Fruit fly (Drosophila melanogaster) whole organism, embryonic: ENCODE measurements around the gene CG34307.

ENCODE experiments used
- Aef1 ChIP-seq: fragments of 200-800 bp; sonication (Bioruptor generic); IDR thresholded peaks from 3 replicates; pipeline ENCODE4 v1.3.6; 2022; ENCODE audit warnings: missing biosample characterization, missing genetic modification characterization
- Awh ChIP-seq: fragments of 200-800 bp; sonication (Bioruptor generic); IDR thresholded peaks from 2 replicates; pipeline ENCODE4, ENCODE4 v1.3.6; 2022; ENCODE audit warnings: missing biosample characterization, missing genetic modification characterization
- C15 ChIP-seq: fragments of 200-800 bp; sonication (Bioruptor generic); IDR thresholded peaks from 3 replicates; pipeline ENCODE4 v1.3.6; 2022; ENCODE audit warnings: missing biosample characterization, missing genetic modification characterization
- CG1024 ChIP-seq: fragments of 200-800 bp; sonication (Bioruptor generic); IDR thresholded peaks from 2 replicates; pipeline ENCODE4 v1.3.6; 2022; ENCODE audit warnings: missing biosample characterization, missing genetic modification characterization
- CG10267 ChIP-seq: fragments of 200-800 bp; sonication (Bioruptor generic); optimal IDR thresholded peaks from 2 replicates; lab custom pipeline; 2018; ENCODE audit warnings: missing biosample characterization, mild to moderate bottlenecking, missing genetic modification characterization, moderate library complexity
- CG10366 ChIP-seq: fragments of 200-800 bp; sonication (Bioruptor generic); IDR thresholded peaks from 2 replicates; pipeline ENCODE4 v1.3.6; 2022; ENCODE audit warnings: missing biosample characterization, missing genetic modification characterization
- CG11560 ChIP-seq: fragments of 200-800 bp; sonication (Bioruptor generic); IDR thresholded peaks from 3 replicates; pipeline ENCODE4 v1.3.6; 2022; ENCODE audit warnings: missing biosample characterization, missing genetic modification characterization
- CG11695 ChIP-seq: fragments of 200-800 bp; sonication (Bioruptor generic); IDR thresholded peaks from 3 replicates; pipeline ENCODE4 v1.3.6; 2022; ENCODE audit warnings: missing biosample characterization, missing genetic modification characterization
- CG11723 ChIP-seq: fragments of 200-800 bp; sonication (Bioruptor generic); optimal IDR thresholded peaks from 2 replicates; lab custom pipeline; 2017; ENCODE audit warnings: missing biosample characterization, mild to moderate bottlenecking, missing genetic modification characterization
- CG12659 ChIP-seq: fragments of 200-800 bp; sonication (Bioruptor generic); optimal IDR thresholded peaks from 3 replicates; lab custom pipeline; 2017; ENCODE audit warnings: mild to moderate bottlenecking, missing biosample characterization, missing genetic modification reagents, missing genetic modification characterization
- CG13287 ChIP-seq: fragments of 200-800 bp; sonication (Bioruptor generic); IDR thresholded peaks from 2 replicates; pipeline ENCODE4 v1.3.6; 2022; ENCODE audit warnings: missing biosample characterization, missing genetic modification characterization; ENCODE audit not compliant: partially characterized antibody
- CG14441 ChIP-seq: fragments of 200-800 bp; sonication (Bioruptor generic); IDR thresholded peaks from 2 replicates; pipeline ENCODE4 v1.3.6; 2022; ENCODE audit warnings: missing biosample characterization, missing genetic modification characterization
- CG1602 ChIP-seq: fragments of 200-800 bp; sonication (Bioruptor generic); optimal IDR thresholded peaks from 3 replicates; lab custom pipeline; 2016; ENCODE audit warnings: missing biosample characterization, missing genetic modification characterization
- CG17612 ChIP-seq: fragments of 200-800 bp; sonication (Bioruptor generic); IDR thresholded peaks from 2 replicates; pipeline ENCODE4 v1.3.6; 2022; ENCODE audit warnings: missing biosample characterization, missing genetic modification characterization
- CG17829 ChIP-seq: fragments of 200-800 bp; optimal IDR thresholded peaks from 2 replicates; lab custom pipeline; 2019; ENCODE audit warnings: missing biosample characterization, mild to moderate bottlenecking, missing genetic modification characterization, moderate library complexity
- CG18599 ChIP-seq: fragments of 200-800 bp; sonication (Bioruptor generic); optimal IDR thresholded peaks from 3 replicates; lab custom pipeline; 2017; ENCODE audit warnings: missing biosample characterization, missing genetic modification characterization, mild to moderate bottlenecking, moderate library complexity, missing genetic modification reagents
- CG31365 ChIP-seq: fragments of 200-800 bp; sonication (Bioruptor generic); optimal IDR thresholded peaks from 2 replicates; lab custom pipeline; 2018; ENCODE audit warnings: missing biosample characterization, mild to moderate bottlenecking, missing genetic modification characterization
- CG4404 ChIP-seq: fragments of 200-800 bp; sonication (Bioruptor generic); IDR thresholded peaks from 2 replicates; pipeline ENCODE4 v1.3.6; 2022; ENCODE audit warnings: missing biosample characterization, missing genetic modification characterization
- CG7556 ChIP-seq: fragments of 200-800 bp; sonication (Bioruptor generic); optimal IDR thresholded peaks from 2 replicates; lab custom pipeline; 2017; ENCODE audit warnings: missing biosample characterization, mild to moderate bottlenecking, missing genetic modification characterization
- Camta ChIP-seq: fragments of 200-800 bp; sonication (Bioruptor generic); optimal IDR thresholded peaks from 2 replicates; lab custom pipeline; 2016; ENCODE audit warnings: missing biosample characterization, missing genetic modification characterization
- D19A ChIP-seq: fragments of 200-800 bp; optimal IDR thresholded peaks from 3 replicates; lab custom pipeline; 2019; ENCODE audit warnings: missing biosample characterization, mild to moderate bottlenecking, missing genetic modification characterization, moderate library complexity
- Dip2 ChIP-seq: fragments of 200-800 bp; sonication (Bioruptor generic); IDR thresholded peaks from 2 replicates; pipeline ENCODE4 v1.3.6; 2022; ENCODE audit warnings: missing biosample characterization, missing genetic modification characterization
- Dll ChIP-seq: fragments of 200-800 bp; sonication (Bioruptor generic); IDR thresholded peaks from 4 replicates; pipeline ENCODE4 v1.3.6; 2022; ENCODE audit warnings: missing biosample characterization, missing genetic modification characterization; ENCODE audit not compliant: partially characterized antibody
- Med ChIP-seq: fragments of 200-800 bp; sonication (Bioruptor generic); peaks from one replicate; lab custom pipeline; 2016; ENCODE audit warnings: missing biosample characterization, missing genetic modification characterization, mild to moderate bottlenecking, inconsistent platforms, moderate library complexity
- NFAT ChIP-seq: fragments of 200-800 bp; sonication (Bioruptor generic); IDR thresholded peaks from 2 replicates; pipeline ENCODE4 v1.3.6; 2022; ENCODE audit warnings: missing biosample characterization, missing genetic modification characterization
- Optix ChIP-seq: fragments of 200-800 bp; sonication (Bioruptor generic); IDR thresholded peaks from 3 replicates; pipeline ENCODE4 v1.3.6; 2022; ENCODE audit warnings: missing biosample characterization, missing genetic modification characterization
- Rx ChIP-seq: fragments of 200-800 bp; sonication (Bioruptor generic); IDR thresholded peaks from 2 replicates; pipeline ENCODE4 v1.3.6; 2022; ENCODE audit warnings: missing biosample characterization, missing genetic modification characterization
- Scr ChIP-seq: fragments of 200-800 bp; sonication (Bioruptor generic); IDR thresholded peaks from 2 replicates; pipeline ENCODE4 v1.3.6; 2022; ENCODE audit warnings: missing biosample characterization, missing genetic modification characterization; ENCODE audit not compliant: partially characterized antibody
- Vsx1 ChIP-seq: fragments of 200-800 bp; sonication (Bioruptor generic); optimal IDR thresholded peaks from 2 replicates; lab custom pipeline; 2017; ENCODE audit warnings: missing biosample characterization, mild to moderate bottlenecking, missing genetic modification characterization, missing genetic modification reagents
- Xbp1 ChIP-seq: fragments of 200-800 bp; sonication (Bioruptor generic); optimal IDR thresholded peaks from 3 replicates; lab custom pipeline; 2016; ENCODE audit warnings: missing biosample characterization, mild to moderate bottlenecking, missing genetic modification characterization
- bbx ChIP-seq: fragments of 200-800 bp; sonication (Bioruptor generic); IDR thresholded peaks from 2 replicates; pipeline ENCODE4 v1.3.6; 2022; ENCODE audit warnings: missing biosample characterization, missing genetic modification characterization; ENCODE audit not compliant: partially characterized antibody
- ci ChIP-seq: fragments of 200-800 bp; sonication (Bioruptor generic); IDR thresholded peaks from 3 replicates; pipeline ENCODE4 v1.3.6; 2022; ENCODE audit warnings: missing biosample characterization, missing genetic modification characterization
- ftz-f1 ChIP-seq: fragments of 200-800 bp; sonication (Bioruptor generic); optimal IDR thresholded peaks from 2 replicates; lab custom pipeline; 2016; ENCODE audit warnings: missing biosample characterization, missing genetic modification characterization
- gfzf ChIP-seq: fragments of 200-800 bp; sonication (Bioruptor generic); optimal IDR thresholded peaks from 2 replicates; lab custom pipeline; 2016; ENCODE audit warnings: missing biosample characterization, mild to moderate bottlenecking, missing genetic modification characterization, moderate library complexity
- hbn ChIP-seq: fragments of 200-800 bp; sonication (Bioruptor generic); IDR thresholded peaks from 2 replicates; pipeline ENCODE4 v1.3.6; 2022; ENCODE audit warnings: missing biosample characterization, missing genetic modification characterization; ENCODE audit not compliant: partially characterized antibody
- jing ChIP-seq: fragments of 200-800 bp; sonication (Bioruptor generic); optimal IDR thresholded peaks from 2 replicates; lab custom pipeline; 2018; ENCODE audit warnings: missing biosample characterization, mild to moderate bottlenecking, missing genetic modification characterization
- kni ChIP-seq: fragments of 200-800 bp; sonication (Bioruptor generic); optimal IDR thresholded peaks from 3 replicates; lab custom pipeline; 2017; ENCODE audit warnings: mild to moderate bottlenecking, missing biosample characterization, missing genetic modification reagents, missing genetic modification characterization
- knrl ChIP-seq: fragments of 200-800 bp; sonication (Bioruptor generic); IDR thresholded peaks from 3 replicates; pipeline ENCODE4 v1.3.6; 2022; ENCODE audit warnings: missing biosample characterization, missing genetic modification characterization; ENCODE audit not compliant: partially characterized antibody
- mirr ChIP-seq: fragments of 200-800 bp; sonication (Bioruptor generic); optimal IDR thresholded peaks from 3 replicates; lab custom pipeline; 2018; ENCODE audit warnings: missing biosample characterization, mild to moderate bottlenecking, missing genetic modification characterization
- oc ChIP-seq: fragments of 200-800 bp; sonication (Bioruptor generic); optimal IDR thresholded peaks from 2 replicates; lab custom pipeline; 2018; ENCODE audit warnings: missing biosample characterization, mild to moderate bottlenecking, missing genetic modification characterization, moderate library complexity
- pum ChIP-seq: fragments of 200-800 bp; sonication (Bioruptor generic); optimal IDR thresholded peaks from 2 replicates; lab custom pipeline; 2016; ENCODE audit warnings: missing biosample characterization, missing genetic modification characterization
- pzg ChIP-seq: fragments of 200-800 bp; sonication (Bioruptor generic); optimal IDR thresholded peaks from 3 replicates; lab custom pipeline; 2018; ENCODE audit warnings: missing biosample characterization, mild to moderate bottlenecking, missing genetic modification characterization, moderate library complexity
- row ChIP-seq: fragments of 200-800 bp; sonication (Bioruptor generic); IDR thresholded peaks from 3 replicates; pipeline ENCODE4 v1.3.6; 2022; ENCODE audit warnings: missing biosample characterization, missing genetic modification characterization
- seq ChIP-seq: fragments of 200-800 bp; sonication (Bioruptor generic); IDR thresholded peaks from 2 replicates; pipeline ENCODE4 v1.3.6; 2022; ENCODE audit warnings: missing biosample characterization, missing genetic modification characterization
- sisA ChIP-seq: fragments of 200-800 bp; sonication (Bioruptor generic); IDR thresholded peaks from 2 replicates; pipeline ENCODE4 v1.3.6; 2022; ENCODE audit warnings: missing biosample characterization, missing genetic modification characterization
- slbo ChIP-seq: fragments of 200-800 bp; sonication (Bioruptor generic); IDR thresholded peaks from 2 replicates; pipeline ENCODE4 v1.3.6; 2022; ENCODE audit warnings: missing biosample characterization, missing genetic modification characterization
- tll ChIP-seq, 2 experiments: fragments of 200-800 bp in 1 of 2; fragments of >200 bp in 1 of 2; sonication (Bioruptor generic) in 1 of 2; optimal IDR thresholded peaks; 2 replicates each; lab custom pipeline; 2017 to 2019; ENCODE audit warnings: missing biosample characterization in 2 of 2, missing genetic modification characterization in 2 of 2, mild to moderate bottlenecking in 1 of 2, moderate library complexity in 1 of 2
- toy ChIP-seq: fragments of 200-800 bp; sonication (Bioruptor generic); IDR thresholded peaks from 2 replicates; pipeline ENCODE4 v1.3.6; 2022; ENCODE audit warnings: missing biosample characterization, missing genetic modification characterization
- unpg ChIP-seq: fragments of 200-800 bp; sonication (Bioruptor generic); optimal IDR thresholded peaks from 3 replicates; lab custom pipeline; 2018; ENCODE audit warnings: missing biosample characterization, mild to moderate bottlenecking, missing genetic modification characterization, moderate library complexity
- z ChIP-seq: fragments of 200-800 bp; sonication (Bioruptor generic); IDR thresholded peaks from 3 replicates; pipeline ENCODE4 v1.3.6; 2022; ENCODE audit warnings: missing biosample characterization, missing genetic modification characterization

The CG34307 gene

dm6 chr3R:11888038-11888567, 9.3 kb upstream of the CG34307 start (continued):
- TF ChIP-seq slbo (GFP tag; lab: Robert Waterston, UW) = peak; percentile 11; the same call in 1 of the 2 replicates
- peak; percentile 81 for TF ChIP-seq row (GFP tag; lab: Robert Waterston, UW)
- peak; percentile 50; the same call in 2 of the 4 replicates for TF ChIP-seq Dll
- TF ChIP-seq CG11695 (GFP tag; lab: Robert Waterston, UW) = no peak
- no peak for TF ChIP-seq CG1024 (GFP tag; lab: Robert Waterston, UW)
- TF ChIP-seq ftz-f1 (GFP tag; lab: Kevin White, UChicago) = no peak
- TF ChIP-seq ci (GFP tag; lab: Robert Waterston, UW) = peak; percentile 17; the same call in 2 of the 3 replicates
- no peak for TF ChIP-seq unpg (GFP tag; lab: Kevin White, UChicago)
- TF ChIP-seq CG14441 = no peak
- no peak for TF ChIP-seq pzg (GFP tag; lab: Kevin White, UChicago)
- TF ChIP-seq hbn (GFP tag; lab: Robert Waterston, UW) = peak; percentile 41; the same call in 1 of the 2 replicates
- TF ChIP-seq CG10366 = no peak
- no peak for TF ChIP-seq CG12659
- TF ChIP-seq Xbp1 = peak; percentile 29
- no peak for TF ChIP-seq CG18599 (GFP tag; lab: Kevin White, UChicago)
- TF ChIP-seq sisA (GFP tag; lab: Robert Waterston, UW) = 0 out of 2 replicates have a peak, but pooled peaks have one; percentile 27
- TF ChIP-seq CG11723 = no peak
- no peak for TF ChIP-seq C15 (GFP tag; lab: Robert Waterston, UW)
- no peak for TF ChIP-seq jing (GFP tag; lab: Kevin White, UChicago)
- peak; percentile 11 for TF ChIP-seq Camta
- peak; percentile 57; the same call in 2 of the 3 replicates for TF ChIP-seq knrl (GFP tag; lab: Robert Waterston, UW)
- no peak for TF ChIP-seq toy (GFP tag; lab: Robert Waterston, UW)
- peak in 1 of 2 experiments; percentile 22 for TF ChIP-seq tll (GFP tag; optimal IDR thresholded peaks at IDR 0.05; lab: Kevin White, UChicago)
- TF ChIP-seq Awh (GFP tag; lab: Robert Waterston, UW) = no peak
- TF ChIP-seq Vsx1 (GFP tag; lab: Kevin White, UChicago) = peak; percentile 68
- TF ChIP-seq CG17612 (GFP tag; lab: Robert Waterston, UW) = no peak
- no peak for TF ChIP-seq gfzf (GFP tag; lab: Kevin White, UChicago)
- no peak for TF ChIP-seq D19A (tag; lab: Kevin White, UChicago)
- TF ChIP-seq Optix = no peak
- peak; percentile 63 for TF ChIP-seq CG13287
- TF ChIP-seq Scr = peak; percentile 49
- no peak for TF ChIP-seq mirr
- TF ChIP-seq seq = peak; percentile 28; the same call in 1 of the 2 replicates
- no peak for TF ChIP-seq CG7556
- TF ChIP-seq Aef1 (GFP tag; lab: Robert Waterston, UW) = no peak
- TF ChIP-seq CG17829 = no peak
- TF ChIP-seq CG4404 (GFP tag; lab: Robert Waterston, UW) = no peak
- no peak for TF ChIP-seq oc (tag; lab: Kevin White, UChicago)
- no peak for TF ChIP-seq CG11560 (tag; lab: Robert Waterston, UW)
- TF ChIP-seq bbx (GFP tag; lab: Robert Waterston, UW) = peak; percentile 41; the same call in 1 of the 2 replicates
- peak; percentile 88 for TF ChIP-seq kni (GFP tag; lab: Kevin White, UChicago)
- TF ChIP-seq CG1602 = no peak
- TF ChIP-seq z (GFP tag; lab: Robert Waterston, UW) = 0 out of 3 replicates have a peak, but pooled peaks have one; percentile 25
- TF ChIP-seq NFAT = 0 out of 2 replicates have a peak, but pooled peaks have one; percentile 18
- TF ChIP-seq CG10267 (tag; lab: Kevin White, UChicago) = no peak
- no peak for TF ChIP-seq Rx (GFP tag; lab: Robert Waterston, UW)
- no peak for TF ChIP-seq CG31365 (tag; lab: Kevin White, UChicago)
- TF ChIP-seq Med (GFP tag; lab: Kevin White, UChicago) = no peak
- no peak for TF ChIP-seq Dip2 (GFP tag; lab: Robert Waterston, UW)
- TF ChIP-seq pum (GFP tag; lab: Kevin White, UChicago) = peak; percentile 12
